Worm (Caenorhabditis elegans) whole organism, L4 larva: ENCODE measurements around the gene toc-1.

Source experiments
- D1046.2 ChIP-seq: fragments of 200-800 bp; sonication (Bioruptor generic); IDR thresholded peaks from 2 replicates; pipeline ENCODE4 v1.3.6; 2022; ENCODE audit warnings: missing genetic modification characterization, missing compliant biosample characterization
- F10B5.3 ChIP-seq: sonication (generic microtip); optimal IDR thresholded peaks from 2 replicates; lab custom pipeline; 2016; ENCODE audit warnings: mild to moderate bottlenecking, missing genetic modification characterization, missing compliant biosample characterization
- F37D6.2 ChIP-seq: sonication (generic microtip); optimal IDR thresholded peaks from 2 replicates; lab custom pipeline; 2016; ENCODE audit warnings: mild to moderate bottlenecking, missing genetic modification characterization, missing compliant biosample characterization
- F44E2.7 ChIP-seq: fragments of 200-800 bp; sonication (Bioruptor generic); IDR thresholded peaks from 2 replicates; pipeline ENCODE4 v2.1.2; 2022; ENCODE audit warnings: missing genetic modification characterization, missing compliant biosample characterization
- F49E8.2 ChIP-seq: sonication (generic microtip); optimal IDR thresholded peaks from 2 replicates; lab custom pipeline; 2016; ENCODE audit warnings: missing compliant biosample characterization, mild to moderate bottlenecking, missing genetic modification characterization, borderline replicate concordance
- Y48G9A.11 ChIP-seq: fragments of 200-800 bp; sonication (Bioruptor generic); IDR thresholded peaks from 2 replicates; pipeline ENCODE4 v1.3.6; 2022; ENCODE audit warnings: missing genetic modification reagents, missing genetic modification characterization, missing compliant biosample characterization
- Y75B8A.6 ChIP-seq: fragments of 200-800 bp; sonication (Bioruptor generic); IDR thresholded peaks from 2 replicates; pipeline ENCODE4 v1.3.6; 2022; ENCODE audit warnings: missing genetic modification reagents, missing genetic modification characterization, missing compliant biosample characterization
- ZK337.2 ChIP-seq: fragments of 200-800 bp; sonication (Bioruptor generic); IDR thresholded peaks from 2 replicates; pipeline ENCODE4 v1.3.6; 2022; ENCODE audit warnings: missing genetic modification reagents, missing genetic modification characterization, missing compliant biosample characterization
- ZK546.5 ChIP-seq, 2 experiments: sonication (generic microtip); optimal IDR thresholded peaks; 2 replicates each; lab custom pipeline; 2017; ENCODE audit warnings: missing biosample characterization in 2 of 2, missing genetic modification characterization in 2 of 2
- aly-2 ChIP-seq: sonication (generic microtip); optimal IDR thresholded peaks from 2 replicates; lab custom pipeline; 2018; ENCODE audit warnings: missing biosample characterization, missing genetic modification characterization
- attf-4 ChIP-seq: sonication (generic microtip); optimal IDR thresholded peaks from 3 replicates; lab custom pipeline; 2017; ENCODE audit warnings: missing biosample characterization, missing genetic modification characterization
- ceh-44 ChIP-seq: fragments of 200-800 bp; sonication (Bioruptor generic); IDR thresholded peaks from 2 replicates; pipeline ENCODE4 v1.3.6; 2022; ENCODE audit warnings: missing genetic modification reagents, missing genetic modification characterization, missing compliant biosample characterization
- daf-16 ChIP-seq, 3 experiments: sonication (generic microtip); optimal IDR thresholded peaks; 2 replicates each; lab custom pipeline; 2016 to 2017; ENCODE audit warnings: missing genetic modification characterization in 3 of 3, missing genetic modification reagents in 3 of 3, mild to moderate bottlenecking in 2 of 3, missing compliant biosample characterization in 2 of 3, missing biosample characterization in 1 of 3, moderate library complexity in 1 of 3
- dmd-6 ChIP-seq: fragments of 200-800 bp; sonication (Bioruptor generic); IDR thresholded peaks from 2 replicates; pipeline ENCODE4 v1.3.6; 2022; ENCODE audit warnings: missing genetic modification reagents, missing genetic modification characterization, missing compliant biosample characterization
- dmd-8 ChIP-seq: fragments of 200-800 bp; sonication (Bioruptor generic); IDR thresholded peaks from 2 replicates; pipeline ENCODE4 v1.3.6; 2022; ENCODE audit warnings: missing genetic modification characterization, missing compliant biosample characterization
- dpl-1 ChIP-seq: fragments of 150-350 bp; optimal IDR thresholded peaks from 2 replicates; lab custom pipeline; 2014; ENCODE audit warnings: missing biosample characterization, missing genetic modification reagents, missing genetic modification characterization
- egl-43 ChIP-seq: fragments of 200-800 bp; sonication (Bioruptor generic); IDR thresholded peaks from 2 replicates; pipeline ENCODE4 v1.3.6; 2022; ENCODE audit warnings: missing genetic modification reagents, missing genetic modification characterization, missing compliant biosample characterization
- fkh-10 ChIP-seq: fragments of 150-350 bp; optimal IDR thresholded peaks from 2 replicates; lab custom pipeline; 2014; ENCODE audit warnings: missing biosample characterization, missing genetic modification reagents, missing genetic modification characterization
- fos-1 ChIP-seq: fragments of 150-350 bp; optimal IDR thresholded peaks from 2 replicates; lab custom pipeline; 2014; ENCODE audit warnings: missing biosample characterization, missing genetic modification characterization
- hlh-30 ChIP-seq: sonication (generic microtip); optimal IDR thresholded peaks from 2 replicates; lab custom pipeline; 2017; ENCODE audit warnings: antibody characterized with exemption, mild to moderate bottlenecking, missing genetic modification characterization, missing compliant biosample characterization; ENCODE audit not compliant: insufficient read depth
- hmg-1.1 ChIP-seq: fragments of 200-800 bp; sonication (Bioruptor generic); IDR thresholded peaks from 2 replicates; pipeline ENCODE4 v1.3.6; 2022; ENCODE audit warnings: missing genetic modification reagents, missing genetic modification characterization, missing compliant biosample characterization
- lin-1 ChIP-seq: fragments of 200-800 bp; sonication (Bioruptor generic); IDR thresholded peaks from 2 replicates; pipeline ENCODE4 v1.3.6; 2022; ENCODE audit warnings: missing genetic modification reagents, missing genetic modification characterization, missing compliant biosample characterization
- lin-29 ChIP-seq: fragments of 200-800 bp; sonication (Bioruptor generic); IDR thresholded peaks from 2 replicates; pipeline ENCODE4 v1.3.6; 2022; ENCODE audit warnings: missing genetic modification reagents, missing genetic modification characterization, missing compliant biosample characterization
- madf-9 ChIP-seq: fragments of 200-800 bp; sonication (Bioruptor generic); conservative IDR thresholded peaks from 2 replicates; pipeline ENCODE4 v1.3.6; 2022; ENCODE audit warnings: missing genetic modification reagents, missing genetic modification characterization, missing compliant biosample characterization
- mdl-1 ChIP-seq, 2 experiments: fragments of 150-350 bp in 1 of 2; sonication (generic microtip) in 1 of 2; optimal IDR thresholded peaks; 2 replicates each; lab custom pipeline; 2014 to 2017; ENCODE audit warnings: missing biosample characterization in 2 of 2, missing genetic modification characterization in 2 of 2
- mdt-29 ChIP-seq: fragments of 200-800 bp; sonication (Bioruptor generic); IDR thresholded peaks from 2 replicates; pipeline ENCODE4 v1.3.6; 2022; ENCODE audit warnings: missing genetic modification reagents, missing genetic modification characterization, missing compliant biosample characterization
- mep-1 ChIP-seq: fragments of 150-350 bp; sonication (generic microtip); optimal IDR thresholded peaks from 3 replicates; lab custom pipeline; 2014; ENCODE audit warnings: missing biosample characterization, missing genetic modification characterization
- mes-2 ChIP-seq: sonication (generic microtip); optimal IDR thresholded peaks from 2 replicates; lab custom pipeline; 2016; ENCODE audit warnings: missing genotype, mild to moderate bottlenecking, missing genetic modification characterization, missing compliant biosample characterization; ENCODE audit not compliant: poor library complexity, severe bottlenecking
- mxl-2 ChIP-seq: fragments of 200-800 bp; sonication (Bioruptor generic); conservative IDR thresholded peaks from 2 replicates; pipeline ENCODE4 v1.3.6; 2022; ENCODE audit warnings: missing genetic modification reagents, missing genetic modification characterization, missing compliant biosample characterization
- nhr-10 ChIP-seq: fragments of 150-350 bp; optimal IDR thresholded peaks from 2 replicates; lab custom pipeline; 2014; ENCODE audit warnings: missing biosample characterization, missing genetic modification characterization
- nhr-102 ChIP-seq: sonication (generic microtip); optimal IDR thresholded peaks from 2 replicates; lab custom pipeline; 2016; ENCODE audit warnings: mild to moderate bottlenecking, missing genetic modification characterization, moderate library complexity, missing compliant biosample characterization
- nhr-11 ChIP-seq: fragments of 150-350 bp; optimal IDR thresholded peaks from 2 replicates; lab custom pipeline; 2014; ENCODE audit warnings: missing biosample characterization, missing genetic modification characterization
- nhr-42 ChIP-seq: fragments of 200-800 bp; sonication (Bioruptor generic); IDR thresholded peaks from 2 replicates; pipeline ENCODE4 v1.3.6; 2022; ENCODE audit warnings: missing genetic modification characterization, missing compliant biosample characterization
- nhr-6 ChIP-seq: fragments of 150-350 bp; optimal IDR thresholded peaks from 2 replicates; lab custom pipeline; 2014; ENCODE audit warnings: missing biosample characterization, missing genetic modification characterization
- pha-4 ChIP-seq, 2 experiments: fragments of 150-350 bp in 1 of 2; fragments of 200-800 bp in 1 of 2; sonication (Bioruptor generic) in 1 of 2; IDR thresholded peaks in 1 of 2; optimal IDR thresholded peaks in 1 of 2; 2 replicates each; pipeline versions ENCODE4 v1.3.6 to Lab custom; 2014 to 2022; ENCODE audit warnings: missing genetic modification characterization in 2 of 2, missing genetic modification reagents in 2 of 2, missing biosample characterization in 1 of 2, missing compliant biosample characterization in 1 of 2
- php-3 ChIP-seq: fragments of 200-800 bp; sonication (Bioruptor generic); IDR thresholded peaks from 2 replicates; pipeline ENCODE4 v1.3.6; 2022; ENCODE audit warnings: missing genetic modification reagents, missing genetic modification characterization, missing compliant biosample characterization
- pqm-1 ChIP-seq: sonication (generic microtip); optimal IDR thresholded peaks from 2 replicates; lab custom pipeline; 2017; ENCODE audit warnings: missing biosample characterization, missing genetic modification characterization
- saeg-2 ChIP-seq: fragments of 200-800 bp; sonication (Bioruptor generic); IDR thresholded peaks from 2 replicates; pipeline ENCODE4 v1.3.6; 2022; ENCODE audit warnings: missing genetic modification reagents, missing genetic modification characterization, missing compliant biosample characterization
- set-16 ChIP-seq: fragments of 200-800 bp; sonication (Bioruptor generic); IDR thresholded peaks from 2 replicates; pipeline ENCODE4 v1.3.6; 2022; ENCODE audit warnings: missing genetic modification reagents, missing genetic modification characterization, missing compliant biosample characterization
- skn-1 ChIP-seq: fragments of 150-350 bp; optimal IDR thresholded peaks from 2 replicates; lab custom pipeline; 2014; ENCODE audit warnings: missing biosample characterization, missing genetic modification characterization
- tra-1 ChIP-seq: fragments of 200-800 bp; sonication (Bioruptor generic); IDR thresholded peaks from 2 replicates; pipeline ENCODE4 v1.3.6; 2022; ENCODE audit warnings: missing genetic modification reagents, missing genetic modification characterization, missing compliant biosample characterization
- unc-62 ChIP-seq, 3 experiments: fragments of 150-350 bp in 1 of 3; sonication (generic microtip); optimal IDR thresholded peaks in 2 of 3; peaks in 1 of 3; 1 replicate in 1 of 3; 2 replicates in 2 of 3; lab custom pipeline; 2014 to 2017; ENCODE audit warnings: missing biosample characterization in 3 of 3, missing genetic modification characterization in 3 of 3, missing genetic modification reagents in 3 of 3, missing genotype in 1 of 3
- vab-7 ChIP-seq: fragments of 200-800 bp; sonication (Bioruptor generic); IDR thresholded peaks from 2 replicates; pipeline ENCODE4 v1.3.6; 2022; ENCODE audit warnings: missing genetic modification reagents, missing genetic modification characterization, missing compliant biosample characterization
- zag-1 ChIP-seq: fragments of 150-350 bp; optimal IDR thresholded peaks from 2 replicates; lab custom pipeline; 2014; ENCODE audit warnings: missing biosample characterization, missing genetic modification characterization
- zfp-3 ChIP-seq: fragments of 200-800 bp; sonication (Bioruptor generic); conservative IDR thresholded peaks from 2 replicates; pipeline ENCODE4 v1.3.6; 2022; ENCODE audit warnings: missing genetic modification reagents, missing genetic modification characterization, missing compliant biosample characterization

The toc-1 gene

DNA sequence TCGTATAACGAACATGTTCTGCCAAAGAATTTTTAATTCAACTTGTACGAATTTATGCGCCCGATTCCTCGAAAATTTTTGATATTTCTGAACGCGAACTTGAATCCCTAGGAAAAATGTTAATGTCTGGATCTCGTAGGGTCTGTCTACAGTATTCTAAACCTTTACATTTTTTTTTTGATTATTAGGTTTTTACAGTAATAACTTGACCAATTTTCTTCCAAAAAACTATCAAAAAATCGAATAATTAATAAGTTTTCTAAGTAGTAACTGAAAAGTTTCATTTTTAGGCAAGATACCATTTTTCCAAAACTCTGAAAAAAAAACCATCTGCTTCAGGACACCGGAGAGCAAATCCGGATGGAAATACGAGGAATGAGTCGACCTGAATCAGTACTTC, 19.2 kb downstream of the toc-1 start:
- TF ChIP-seq fos-1 (no peak), nhr-10 (tag; lab: Kevin White, UChicago) (no peak), F44E2.7 (GFP tag; lab: Robert Waterston, UW) (no peak), ZK546.5 (tag; optimal IDR thresholded peaks at IDR 0.05; lab: Kevin White, UChicago) (no peak), unc-62 (GFP tag; optimal IDR thresholded peaks at IDR 0.05 in 1 of 2; lab: Kevin White, UChicago) (peak in 1 of 2 experiments; percentile 92), unc-62 (tag; optimal IDR thresholded peaks at IDR 0.05; lab: Kevin White, UChicago) (no peak), egl-43 (no peak)
- TF ChIP-seq, all 104 proteins: peak for 1

ce11 chrIII:5294867-5295266, 19.8 kb downstream of the toc-1 start:
- TF ChIP-seq mes-2 (peak; percentile 68), Y75B8A.6 (GFP tag; lab: Robert Waterston, UW) (0 out of 2 replicates have a peak, but pooled peaks have one; percentile 80), ZK337.2 (GFP tag; lab: Robert Waterston, UW) (peak; percentile 86), nhr-11 (tag; lab: Kevin White, UChicago) (peak; percentile 44), set-16 (GFP tag; lab: Robert Waterston, UW) (no peak), daf-16 (GFP tag; optimal IDR thresholded peaks at IDR 0.05; lab: Kevin White, UChicago) (peak; percentile 78 to 86), daf-16 (tag; optimal IDR thresholded peaks at IDR 0.05; lab: Kevin White, UChicago) (peak; percentile 46), D1046.2 (GFP tag; lab: Robert Waterston, UW) (peak; percentile 81), pha-4 (GFP tag; IDR thresholded peaks at IDR 0.05; lab: Robert Waterston, UW) (peak; percentile 90), pha-4 (tag; optimal IDR thresholded peaks at IDR 0.05; lab: Kevin White, UChicago) (no peak), vab-7 (GFP tag; lab: Robert Waterston, UW) (peak; percentile 92), F44E2.7 (GFP tag; lab: Robert Waterston, UW) (peak; percentile 68; the same call in 1 of the 2 replicates), zfp-3 (peak; percentile 79), pqm-1 (no peak), ceh-44 (GFP tag; lab: Robert Waterston, UW) (peak; percentile 85; the same call in 1 of the 2 replicates), php-3 (GFP tag; lab: Robert Waterston, UW) (peak; percentile 85), nhr-6 (no peak), mdl-1 (tag; optimal IDR thresholded peaks at IDR 0.05; lab: Kevin White, UChicago) (peak in 1 of 2 experiments; percentile 52), fkh-10 (GFP tag; lab: Kevin White, UChicago) (no peak), F10B5.3 (tag; lab: Kevin White, UChicago) (peak; percentile 41), mep-1 (tag; lab: Kevin White, UChicago) (peak; percentile 64), hmg-1.1 (GFP tag; lab: Robert Waterston, UW) (peak; percentile 86), F37D6.2 (peak; percentile 51), dpl-1 (peak; percentile 18), nhr-42 (GFP tag; lab: Robert Waterston, UW) (peak; percentile 78), nhr-102 (tag; lab: Kevin White, UChicago) (peak; percentile 57), mxl-2 (peak; percentile 80), lin-1 (GFP tag; lab: Robert Waterston, UW) (peak; percentile 68), F49E8.2 (tag; lab: Kevin White, UChicago) (peak; percentile 35), saeg-2 (GFP tag; lab: Robert Waterston, UW) (no peak), egl-43 (peak; percentile 97), skn-1 (tag; lab: Kevin White, UChicago) (no peak), ZK546.5 (tag; optimal IDR thresholded peaks at IDR 0.05; lab: Kevin White, UChicago) (no peak), attf-4 (tag; lab: Kevin White, UChicago) (no peak), mdt-29 (GFP tag; lab: Robert Waterston, UW) (peak; percentile 71), lin-29 (GFP tag; lab: Robert Waterston, UW) (0 out of 2 replicates have a peak, but pooled peaks have one; percentile 39), zag-1 (tag; lab: Kevin White, UChicago) (no peak), nhr-10 (tag; lab: Kevin White, UChicago) (no peak), aly-2 (tag; lab: Kevin White, UChicago) (no peak), dmd-6 (peak; percentile 59), madf-9 (GFP tag; lab: Robert Waterston, UW) (0 out of 2 replicates have a peak, but pooled peaks have one; percentile 59), hlh-30 (peak; percentile 13), dmd-8 (peak; percentile 97), unc-62 (GFP tag; optimal IDR thresholded peaks at IDR 0.05 in 1 of 2; lab: Kevin White, UChicago) (peak in 1 of 2 experiments; percentile 27), unc-62 (tag; optimal IDR thresholded peaks at IDR 0.05; lab: Kevin White, UChicago) (no peak), Y48G9A.11 (GFP tag; lab: Robert Waterston, UW) (peak; percentile 79), tra-1 (GFP tag; lab: Robert Waterston, UW) (peak; percentile 89; the same call in 1 of the 2 replicates)
